Worm (Caenorhabditis elegans) whole organism, early embryonic: Measurements from ENCODE around the gene unc-51.

Experiments used
- B0310.2 ChIP-seq: sonication (generic microtip); optimal IDR thresholded peaks from 2 replicates; lab custom pipeline; 2016; ENCODE audit warnings: mild to moderate bottlenecking, missing genetic modification characterization, missing compliant biosample characterization
- F13C5.2 ChIP-seq: sonication (generic microtip); optimal IDR thresholded peaks from 2 replicates; lab custom pipeline; 2017; ENCODE audit warnings: mild to moderate bottlenecking, missing genetic modification characterization, inconsistent platforms, missing compliant biosample characterization
- aly-1 ChIP-seq: sonication (generic microtip); optimal IDR thresholded peaks from 2 replicates; lab custom pipeline; 2016; ENCODE audit warnings: missing genetic modification characterization, missing compliant biosample characterization
- ama-1 ChIP-seq: fragments of 150-350 bp; optimal IDR thresholded peaks from 2 replicates; lab custom pipeline; 2014
- hmg-4 ChIP-seq: fragments of 200-800 bp; sonication (Bioruptor generic); optimal IDR thresholded peaks from 2 replicates; lab custom pipeline; 2018; ENCODE audit warnings: mild to moderate bottlenecking, missing genetic modification characterization, missing compliant biosample characterization
- pes-1 ChIP-seq: fragments of 200-800 bp; sonication (Bioruptor generic); IDR thresholded peaks from 2 replicates; pipeline ENCODE4 v1.3.6; 2022; ENCODE audit warnings: missing genetic modification reagents, missing genetic modification characterization, missing compliant biosample characterization
- sea-1 ChIP-seq: fragments of 200-800 bp; sonication (Bioruptor generic); conservative IDR thresholded peaks from 2 replicates; pipeline ENCODE4 v1.3.6; 2022; ENCODE audit warnings: missing genetic modification characterization, missing compliant biosample characterization
- tbx-37 ChIP-seq: fragments of 200-800 bp; sonication (Bioruptor generic); conservative IDR thresholded peaks from 2 replicates; pipeline ENCODE4 v1.3.6; 2022; ENCODE audit warnings: missing genetic modification reagents, missing genetic modification characterization, missing compliant biosample characterization
- tra-4 ChIP-seq: sonication (generic microtip); optimal IDR thresholded peaks from 2 replicates; lab custom pipeline; 2017; ENCODE audit warnings: missing genetic modification characterization, missing compliant biosample characterization

- TF ChIP-seq tra-4 (tag; lab: Kevin White, UChicago) = no peak
- no peak for TF ChIP-seq F13C5.2 (tag; lab: Kevin White, UChicago)
- TF ChIP-seq ama-1 (lab: Kevin White, UChicago) = peak; percentile 78
- no peak for TF ChIP-seq B0310.2 (tag; lab: Kevin White, UChicago)
- TF ChIP-seq hmg-4 (GFP tag; lab: Kevin White, UChicago) = no peak
- TF ChIP-seq sea-1 = no peak
- TF ChIP-seq pes-1 = no peak
- TF ChIP-seq aly-1 = no peak
- no peak for TF ChIP-seq tbx-37 (GFP tag; lab: Robert Waterston, UW)
Observed at ce11 chrV:19965626-19966025, 38.7 kb downstream of the unc-51 start, which contains the start of gene srh-171.
